Worm (Caenorhabditis elegans): ENCODE data around the gene eef-1B.2.
"Not testable (repeated sequence)": the region's sequence is repeated elsewhere in the genome, so short reads cannot be mapped to it uniquely, and the experiment has no call there.

Gene eef-1B.2

DNA sequence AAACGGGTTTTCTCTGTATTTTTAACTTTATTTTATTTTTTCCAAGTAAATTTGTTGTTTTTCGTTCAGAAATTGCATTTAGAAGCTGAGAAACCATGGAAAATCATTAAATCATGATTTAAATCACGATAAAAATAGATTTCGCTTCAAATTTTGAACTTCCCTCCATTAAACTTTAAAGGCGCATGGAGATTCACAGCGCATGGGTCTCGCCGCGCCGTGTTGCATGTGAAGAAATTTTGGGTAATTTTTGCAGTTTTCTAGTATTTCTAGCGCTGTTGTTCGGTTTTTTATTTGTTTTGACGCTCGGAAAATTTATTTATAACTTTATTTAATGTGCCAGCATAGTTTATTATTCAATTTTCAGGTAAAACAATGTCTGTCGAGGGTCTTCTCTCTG is at the start of gene eef-1B.2:
Gene eef-1B.2, plus strand, starts transcription at position 358 of the 400 bp plus-strand sequence.
- TF ChIP-seq pax-1 (tag; optimal IDR thresholded peaks at IDR 0.05) (peak; percentile 21), sox-2 (GFP tag; IDR thresholded peaks at IDR 0.05) (no peak), nhr-232 (tag; optimal IDR thresholded peaks at IDR 0.05) (no peak), dve-1 (tag; optimal IDR thresholded peaks at IDR 0.05) (peak; percentile 13), elt-4 (tag; optimal IDR thresholded peaks at IDR 0.05) (no peak), nfya-1 (tag; optimal IDR thresholded peaks at IDR 0.05) (peak; percentile 46), ceh-14 (tag; optimal IDR thresholded peaks at IDR 0.05) (no peak), ceh-31 (tag; optimal IDR thresholded peaks at IDR 0.05) (peak; percentile 14), eyg-1 (tag; optimal IDR thresholded peaks at IDR 0.05) (no peak)

DNA sequence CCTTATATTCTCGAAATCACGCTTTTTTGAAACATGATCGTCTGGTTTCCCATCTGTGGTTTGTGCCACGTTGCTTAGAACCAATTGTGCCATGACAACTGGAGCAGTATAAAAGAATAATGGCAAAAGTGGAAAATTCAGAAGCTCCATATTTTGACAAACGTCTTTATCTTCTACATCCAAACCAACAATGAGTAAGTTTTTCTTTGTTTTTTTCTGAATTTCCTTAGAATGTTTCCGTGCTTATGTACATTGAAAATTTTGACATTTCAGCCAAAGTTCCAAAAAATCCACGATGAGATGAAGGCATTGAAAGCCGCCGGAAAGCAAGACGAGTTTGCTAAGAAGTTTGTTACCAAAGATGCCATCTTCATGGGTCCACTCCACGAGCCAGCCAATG is 30.6 kb upstream of the eef-1B.2 start, which contains the start of gene Y41E3.6:
Gene Y41E3.6, plus strand, starts transcription at position 301 of the 400 bp plus-strand sequence.
- not testable (repeated sequence) for TF ChIP-seq tbx-7, elt-2, pat-9 (tag; optimal IDR thresholded peaks at IDR 0.05)

DNA sequence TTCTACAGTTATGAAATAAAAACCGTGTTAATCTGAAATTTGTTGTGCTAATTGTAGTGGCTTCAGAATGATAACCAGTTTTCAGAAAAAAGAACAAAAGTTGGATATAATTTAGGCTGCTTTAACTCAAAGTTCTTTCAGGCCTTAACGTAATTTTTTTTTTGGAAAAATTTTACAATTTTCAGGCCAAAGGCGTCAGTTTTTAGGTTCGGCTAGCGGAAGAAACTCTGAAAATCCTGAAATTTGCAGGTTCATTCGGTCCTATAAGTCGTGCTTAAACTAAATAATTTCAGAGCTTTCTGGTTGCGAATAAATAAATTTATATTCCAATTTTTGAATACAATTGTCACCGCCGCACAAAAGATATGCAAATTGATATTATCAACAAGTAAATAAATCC is 28.9 kb upstream of the eef-1B.2 start:
- no peak for TF ChIP-seq unc-55 (GFP tag; optimal IDR thresholded peaks at IDR 0.05)
- TF ChIP-seq ceh-18 (tag; optimal IDR thresholded peaks at IDR 0.05), result no peak
- TF ChIP-seq che-1 (tag; optimal IDR thresholded peaks at IDR 0.05), result no peak
- no peak for TF ChIP-seq nfya-1 (tag; optimal IDR thresholded peaks at IDR 0.05)
- no peak for TF ChIP-seq C38D4.7 (GFP tag; optimal IDR thresholded peaks at IDR 0.05)
- no peak for TF ChIP-seq F13H6.1 (tag; optimal IDR thresholded peaks at IDR 0.05)
- TF ChIP-seq ceh-22 (tag; optimal IDR thresholded peaks at IDR 0.05), result no peak
- TF ChIP-seq rnt-1 (tag; optimal IDR thresholded peaks at IDR 0.05), result no peak
- TF ChIP-seq ceh-9 (tag; optimal IDR thresholded peaks at IDR 0.05), result no peak
- no peak for TF ChIP-seq pha-2 (tag; optimal IDR thresholded peaks at IDR 0.05)
- no peak for TF ChIP-seq unc-3 (GFP tag; conservative IDR thresholded peaks at IDR 0.05)
- TF ChIP-seq unc-3 (tag; optimal IDR thresholded peaks at IDR 0.05), result no peak
- no peak for TF ChIP-seq pha-4 (tag; optimal IDR thresholded peaks at IDR 0.05)
- TF ChIP-seq elt-2 (tag; optimal IDR thresholded peaks at IDR 0.05), result no peak
- no peak for TF ChIP-seq fkh-10 (GFP tag; optimal IDR thresholded peaks at IDR 0.05)
- TF ChIP-seq pat-9 (tag; optimal IDR thresholded peaks at IDR 0.05), result no peak
- no peak for TF ChIP-seq nhr-232 (tag; optimal IDR thresholded peaks at IDR 0.05)
- TF ChIP-seq hlh-8 (tag; optimal IDR thresholded peaks at IDR 0.05), result no peak
- TF ChIP-seq C08G9.2 (tag; optimal IDR thresholded peaks at IDR 0.05), result no peak
- no peak for TF ChIP-seq pax-1 (tag; optimal IDR thresholded peaks at IDR 0.05)

DNA sequence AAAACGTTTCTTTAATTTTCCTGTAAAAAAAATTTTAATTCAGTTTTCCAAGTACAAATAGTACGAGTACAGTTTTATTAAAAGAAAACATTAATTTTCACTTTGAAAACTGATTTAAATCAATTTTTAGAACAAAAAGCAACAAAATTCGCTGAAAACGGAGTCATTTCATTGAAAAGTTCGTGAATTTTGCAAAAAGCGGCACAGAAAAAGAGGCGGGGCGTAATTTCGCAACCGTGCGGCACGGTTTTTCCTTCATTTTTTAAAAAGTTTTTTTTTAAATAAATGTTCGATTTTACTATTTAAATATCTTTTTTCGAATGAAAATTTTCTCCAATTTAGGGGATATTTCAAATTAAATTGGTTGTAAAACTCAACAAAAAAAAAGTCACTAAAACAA is 26.0 kb upstream of the eef-1B.2 start:
- TF ChIP-seq npax-4 (tag; optimal IDR thresholded peaks at IDR 0.05) (no peak), ceh-18 (tag; optimal IDR thresholded peaks at IDR 0.05) (no peak), elt-4 (tag; optimal IDR thresholded peaks at IDR 0.05) (no peak)

DNA sequence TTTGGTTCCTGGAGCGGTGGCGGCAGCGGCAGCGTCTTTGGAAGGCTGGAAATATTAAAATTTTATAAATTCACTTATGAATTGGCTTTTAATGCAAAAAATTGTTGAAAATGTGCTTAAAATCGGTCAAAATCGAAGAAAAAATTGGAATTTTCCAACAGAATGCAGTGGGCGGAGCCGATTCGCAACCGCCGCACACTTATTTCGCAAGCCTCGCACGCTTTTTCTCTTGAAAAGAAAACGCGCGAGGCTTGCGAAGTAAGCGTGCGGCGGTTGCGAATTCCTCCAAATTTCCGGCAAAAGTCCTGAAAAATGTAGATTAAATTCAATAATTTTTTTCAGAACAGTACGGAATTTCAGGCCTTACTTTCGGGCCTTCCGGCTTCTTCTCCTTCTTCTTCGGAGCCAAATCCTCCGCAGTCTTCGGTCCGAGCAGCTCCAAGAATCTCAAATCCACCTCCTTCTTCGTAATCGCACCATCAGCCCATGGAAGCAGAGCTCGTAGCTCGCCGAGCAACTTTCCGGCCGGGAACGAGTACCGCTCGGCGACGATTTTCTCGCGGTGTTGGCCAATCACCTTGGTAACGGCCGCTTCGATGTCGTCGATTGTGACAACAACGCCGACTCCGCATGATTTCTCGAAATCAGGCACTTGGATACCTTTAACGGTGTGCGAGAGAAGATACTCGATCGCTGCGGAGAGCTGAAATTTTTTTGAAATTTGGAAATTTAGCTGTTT is 24.8 kb upstream of the eef-1B.2 start:
- TF ChIP-seq ahr-1 (tag; optimal IDR thresholded peaks at IDR 0.05) (no peak), ama-1 (optimal IDR thresholded peaks at IDR 0.05) (no peak), ztf-16 (tag; optimal IDR thresholded peaks at IDR 0.05) (no peak), ceh-9 (tag; optimal IDR thresholded peaks at IDR 0.05) (no peak), ceh-31 (tag; optimal IDR thresholded peaks at IDR 0.05) (no peak)

DNA sequence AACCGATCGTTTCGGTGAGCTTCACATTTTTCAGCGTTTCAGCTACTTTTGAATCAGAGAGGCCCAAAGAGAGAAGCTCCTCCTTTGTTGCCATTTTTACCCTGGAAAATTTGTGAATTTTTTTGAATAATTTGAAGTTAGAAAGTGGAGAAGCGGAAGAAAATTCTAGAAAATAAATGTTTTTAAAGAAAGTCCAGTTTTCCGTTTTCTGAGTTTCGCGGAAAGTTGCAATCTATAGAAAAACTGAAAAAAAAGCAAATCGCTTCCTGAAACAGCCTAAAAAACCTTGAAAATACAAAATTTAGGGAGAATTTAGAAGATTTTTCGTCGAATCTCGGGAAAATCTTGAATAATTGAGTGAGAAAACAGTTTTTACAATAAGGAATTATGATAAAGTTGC is 24.0 kb upstream of the eef-1B.2 start, which contains the start of gene qars-1:
Gene qars-1, minus strand, starts transcription at position 101 of the 400 bp plus-strand sequence.
- TF ChIP-seq sox-2 (GFP tag; IDR thresholded peaks at IDR 0.05) (no peak), ttx-3 (tag; optimal IDR thresholded peaks at IDR 0.05) (no peak), pros-1 (tag; optimal IDR thresholded peaks at IDR 0.05) (no peak), ceh-34 (tag; optimal IDR thresholded peaks at IDR 0.05) (no peak), C08G9.2 (tag; optimal IDR thresholded peaks at IDR 0.05) (no peak), T23F11.4 (GFP tag; optimal IDR thresholded peaks at IDR 0.05) (no peak), ceh-24 (tag; optimal IDR thresholded peaks at IDR 0.05) (no peak), eyg-1 (tag; optimal IDR thresholded peaks at IDR 0.05) (no peak), ceh-19 (GFP tag; optimal IDR thresholded peaks at IDR 0.05) (no peak), hlh-8 (tag; optimal IDR thresholded peaks at IDR 0.05) (no peak), ref-2 (tag; optimal IDR thresholded peaks at IDR 0.05) (no peak), lim-6 (tag; optimal IDR thresholded peaks at IDR 0.05) (no peak), pqm-1 (tag; optimal IDR thresholded peaks at IDR 0.05) (no peak), unc-42 (tag; optimal IDR thresholded peaks at IDR 0.05) (no peak), lin-11 (tag; optimal IDR thresholded peaks at IDR 0.05) (no peak), ceh-45 (GFP tag; IDR thresholded peaks at IDR 0.05) (no peak), ceh-2 (tag; optimal IDR thresholded peaks at IDR 0.05) (no peak)
